Fruit fly (Drosophila melanogaster): ENCODE measurements around the gene PRL-1.

Gene PRL-1

dm6 chr2L:16275809-16276178, 18.4 kb upstream of the PRL-1 start (continued):
- TF ChIP-seq Met (GFP tag; optimal IDR thresholded peaks at IDR 0.05) (peak; percentile 47), vri (GFP tag; optimal IDR thresholded peaks at IDR 0.05) (no peak), svp (GFP tag) (peak; percentile 80), dac (GFP tag; optimal IDR thresholded peaks at IDR 0.05) (peak; percentile 72), topi (GFP tag; optimal IDR thresholded peaks at IDR 0.05) (peak; percentile 52), Hr39 (GFP tag; optimal IDR thresholded peaks at IDR 0.05) (peak; percentile 8), Gug (GFP tag; IDR thresholded peaks at IDR 0.05) (peak; percentile 51; the same call in 1 of the 2 replicates), Eip78C (GFP tag) (peak; percentile 86), Ets96B (tag; optimal IDR thresholded peaks at IDR 0.05) (peak; percentile 62), pdm3 (GFP tag; optimal IDR thresholded peaks at IDR 0.05) (peak; percentile 48), OdsH (GFP tag; optimal IDR thresholded peaks at IDR 0.05) (peak; percentile 57), CG6808 (GFP tag; optimal IDR thresholded peaks at IDR 0.05) (peak; percentile 18), ss (GFP tag; optimal IDR thresholded peaks at IDR 0.05) (no peak), CG4318 (GFP tag; optimal IDR thresholded peaks at IDR 0.05) (peak; percentile 85), Eip75B (GFP tag; optimal IDR thresholded peaks at IDR 0.05) (peak; percentile 47), Hr4 (GFP tag; optimal IDR thresholded peaks at IDR 0.05) (peak; percentile 90), CG3032 (tag; optimal IDR thresholded peaks at IDR 0.05) (peak; percentile 15), CG11762 (GFP tag; optimal IDR thresholded peaks at IDR 0.05; ENCODE audit: insufficient read depth) (peak; percentile 14), fd85E (GFP tag; optimal IDR thresholded peaks at IDR 0.05) (no peak), CG15336 (GFP tag; IDR thresholded peaks at IDR 0.05) (peak; percentile 79), CG10631 (GFP tag; optimal IDR thresholded peaks at IDR 0.05) (peak; percentile 50), Eip93F (GFP tag; optimal IDR thresholded peaks at IDR 0.05) (no peak), CG3919 (GFP tag; optimal IDR thresholded peaks at IDR 0.05) (peak; percentile 27), CG6163 (GFP tag; IDR thresholded peaks at IDR 0.05) (peak; percentile 83), spab (GFP tag; optimal IDR thresholded peaks at IDR 0.05) (peak; percentile 23), Sox15 (GFP tag; optimal IDR thresholded peaks at IDR 0.05) (no peak), CG11294 (GFP tag; IDR thresholded peaks at IDR 0.05) (peak; percentile 59), net (GFP tag; optimal IDR thresholded peaks at IDR 0.05) (peak; percentile 32), eg (GFP tag; IDR thresholded peaks at IDR 0.05) (peak; percentile 83), CG34406 (GFP tag; optimal IDR thresholded peaks at IDR 0.05) (peak; percentile 39), dsx (GFP tag; optimal IDR thresholded peaks at IDR 0.05; ENCODE audit: poor library complexity, severe bottlenecking) (peak; percentile 31), Sox14 (GFP tag; optimal IDR thresholded peaks at IDR 0.05) (peak; percentile 23), CG10669 (GFP tag; optimal IDR thresholded peaks at IDR 0.05) (peak; percentile 43), Hr38 (GFP tag; optimal IDR thresholded peaks at IDR 0.05) (no peak), CG1621 (tag; optimal IDR thresholded peaks at IDR 0.05) (peak; percentile 28), CG32006 (GFP tag; optimal IDR thresholded peaks at IDR 0.05) (peak; percentile 89), CG16779 (tag; optimal IDR thresholded peaks at IDR 0.05) (peak; percentile 36), Smox (GFP tag; optimal IDR thresholded peaks at IDR 0.05) (no peak), fd59A (GFP tag; optimal IDR thresholded peaks at IDR 0.05) (no peak), CG31627 (GFP tag; optimal IDR thresholded peaks at IDR 0.05) (peak; percentile 10)

dm6 chr2L:16275177-16275808, 17.9 kb upstream of the PRL-1 start:
- TF ChIP-seq CG7368 (GFP tag; optimal IDR thresholded peaks at IDR 0.05) (no peak), Hr39 (GFP tag; optimal IDR thresholded peaks at IDR 0.05) (no peak), Hr4 (GFP tag; optimal IDR thresholded peaks at IDR 0.05) (no peak), CG16779 (tag; optimal IDR thresholded peaks at IDR 0.05) (no peak), Sox15 (GFP tag; optimal IDR thresholded peaks at IDR 0.05) (no peak), CG9139 (GFP tag; optimal IDR thresholded peaks at IDR 0.05) (no peak), pdm3 (GFP tag; optimal IDR thresholded peaks at IDR 0.05) (no peak), net (GFP tag; optimal IDR thresholded peaks at IDR 0.05) (no peak), CG11762 (GFP tag; optimal IDR thresholded peaks at IDR 0.05; ENCODE audit: insufficient read depth) (no peak), CG6792 (GFP tag; optimal IDR thresholded peaks at IDR 0.05) (no peak), spab (GFP tag; optimal IDR thresholded peaks at IDR 0.05) (no peak)
